Worm (Caenorhabditis elegans): ENCODE data around the gene moc-1.

The moc-1 gene

ce11 chrX:10146592-10146991 lies 8.2 kb upstream of the moc-1 start, which contains the start of gene unc-115 (continued):
- TF ChIP-seq madf-5 (GFP tag; IDR thresholded peaks at IDR 0.05) (0 out of 4 replicates have a peak, but pooled peaks of 1 of the 2 experiments have one; percentile 43), unc-130 (GFP tag; optimal IDR thresholded peaks at IDR 0.05) (no peak), R02D3.7 (tag; optimal IDR thresholded peaks at IDR 0.05) (no peak), mep-1 (tag; optimal IDR thresholded peaks at IDR 0.05) (peak; percentile 87), mxl-2 (GFP tag; conservative IDR thresholded peaks at IDR 0.05) (no peak), ceh-32 (tag; optimal IDR thresholded peaks at IDR 0.05; ENCODE audit: poor library complexity) (peak; percentile 61), ceh-62 (tag; optimal IDR thresholded peaks at IDR 0.05) (no peak), pha-4 (GFP tag; IDR thresholded peaks at IDR 0.05) (peak; percentile 78), pha-4 (tag; optimal IDR thresholded peaks at IDR 0.05) (no peak), daf-8 (GFP tag; IDR thresholded peaks at IDR 0.05) (0 out of 2 replicates have a peak, but pooled peaks have one; percentile 59), lin-39 (tag; optimal IDR thresholded peaks at IDR 0.05) (peak; percentile 67), arid-1 (GFP tag; conservative IDR thresholded peaks at IDR 0.05) (peak; percentile 75), madf-9 (GFP tag; conservative IDR thresholded peaks at IDR 0.05) (peak; percentile 75), sdz-12 (GFP tag; optimal IDR thresholded peaks at IDR 0.05) (no peak), unc-39 (tag; optimal IDR thresholded peaks at IDR 0.05) (no peak), daf-16 (GFP tag; optimal IDR thresholded peaks at IDR 0.05) (peak in 1 of 2 experiments; percentile 20), daf-16 (tag; optimal IDR thresholded peaks at IDR 0.05) (peak; percentile 35), nhr-76 (tag; optimal IDR thresholded peaks at IDR 0.05) (no peak), tra-1 (GFP tag; IDR thresholded peaks at IDR 0.05) (peak; percentile 28; the same call in 1 of the 2 replicates), nhr-237 (tag; optimal IDR thresholded peaks at IDR 0.05) (no peak), ceh-44 (GFP tag; IDR thresholded peaks at IDR 0.05) (no peak), F49E8.2 (tag; optimal IDR thresholded peaks at IDR 0.05; ENCODE audit: borderline replicate concordance) (no peak), php-3 (GFP tag; IDR thresholded peaks at IDR 0.05) (peak; percentile 31; the same call in 1 of the 2 replicates), daf-12 (tag; optimal IDR thresholded peaks at IDR 0.05) (no peak), nhr-10 (tag; optimal IDR thresholded peaks at IDR 0.05) (no peak), spr-1 (tag; optimal IDR thresholded peaks at IDR 0.05) (peak; percentile 52), lin-38 (GFP tag; IDR thresholded peaks at IDR 0.05) (peak; percentile 30; the same call in 1 of the 2 replicates), dpl-1 (GFP tag; optimal IDR thresholded peaks at IDR 0.05) (peak; percentile 20), aly-2 (tag; optimal IDR thresholded peaks at IDR 0.05) (no peak), nhr-28 (tag; optimal IDR thresholded peaks at IDR 0.05) (peak; percentile 56), ces-1 (GFP tag; optimal IDR thresholded peaks at IDR 0.05) (peak; percentile 74), nhr-77 (tag; optimal IDR thresholded peaks at IDR 0.05) (no peak), duxl-1 (tag; optimal IDR thresholded peaks at IDR 0.05; ENCODE audit: poor library complexity) (no peak), spr-3 (GFP tag; optimal IDR thresholded peaks at IDR 0.05) (no peak), hlh-30 (tag; optimal IDR thresholded peaks at IDR 0.05; ENCODE audit: insufficient read depth) (peak; percentile 72), rbr-2 (tag; optimal IDR thresholded peaks at IDR 0.05) (peak; percentile 91), ZK546.5 (tag; optimal IDR thresholded peaks at IDR 0.05) (no peak)

ce11 chrX:10145011-10145410 lies 6.6 kb upstream of the moc-1 start:
- TF ChIP-seq snpc-4 (tag; optimal IDR thresholded peaks at IDR 0.05) (no peak), zfp-2 (tag; optimal IDR thresholded peaks at IDR 0.05) (peak; percentile 15), T26A8.4 (GFP tag; IDR thresholded peaks at IDR 0.05) (peak; percentile 84), daf-8 (GFP tag; IDR thresholded peaks at IDR 0.05) (0 out of 2 replicates have a peak, but pooled peaks have one; percentile 50), nhr-25 (tag; optimal IDR thresholded peaks at IDR 0.05; ENCODE audit: borderline replicate concordance, insufficient read depth) (peak; percentile 20), lin-1 (GFP tag; IDR thresholded peaks at IDR 0.05) (peak; percentile 75), dve-1 (tag; optimal IDR thresholded peaks at IDR 0.05; ENCODE audit: insufficient read depth) (peak; percentile 65), ceh-82 (tag; optimal IDR thresholded peaks at IDR 0.05) (no peak), gei-8 (GFP tag; optimal IDR thresholded peaks at IDR 0.05) (peak; percentile 72), egl-27 (tag; optimal IDR thresholded peaks at IDR 0.05) (no peak), mxl-3 (GFP tag; optimal IDR thresholded peaks at IDR 0.05) (peak; percentile 56), lin-13 (GFP tag; optimal IDR thresholded peaks at IDR 0.05) (no peak), lin-15B (tag; optimal IDR thresholded peaks at IDR 0.05) (no peak), Y75B8A.6 (GFP tag; IDR thresholded peaks at IDR 0.05) (peak; percentile 74), nhr-6 (tag; optimal IDR thresholded peaks at IDR 0.05) (peak; percentile 5), daf-12 (tag; optimal IDR thresholded peaks at IDR 0.05) (no peak), fos-1 (tag; optimal IDR thresholded peaks at IDR 0.05) (no peak), ceh-62 (tag; optimal IDR thresholded peaks at IDR 0.05) (no peak), nhr-28 (tag; optimal IDR thresholded peaks at IDR 0.05) (peak; percentile 15), spr-1 (tag; optimal IDR thresholded peaks at IDR 0.05) (peak; percentile 67)

Measured in whole organism, L4 larva.